Worm (Caenorhabditis elegans) whole organism, midembryonic: ENCODE data around the gene set-30.

Source experiments
- cog-1 ChIP-seq: sonication (generic microtip); optimal IDR thresholded peaks from 2 replicates; lab custom pipeline; 2016; ENCODE audit warnings: missing genetic modification characterization, missing compliant biosample characterization
- flt-1 ChIP-seq: fragments of 200-800 bp; sonication (Bioruptor generic); IDR thresholded peaks from 2 replicates; pipeline ENCODE4 v1.3.6; 2022; ENCODE audit warnings: missing genetic modification characterization, missing compliant biosample characterization
- klf-2 ChIP-seq: fragments of 200-800 bp; sonication (Bioruptor generic); conservative IDR thresholded peaks from 2 replicates; pipeline ENCODE4 v1.3.6; 2022; ENCODE audit warnings: missing genetic modification reagents, missing genetic modification characterization, missing compliant biosample characterization

ce11 chrX:4992523-4992922 lies 6.5 kb upstream of the set-30 start:
- no peak for TF ChIP-seq flt-1
- TF ChIP-seq cog-1 (tag; lab: Kevin White, UChicago), result no peak
- TF ChIP-seq klf-2, result no peak
